Worm (Caenorhabditis elegans) whole organism, midembryonic: Measurements from ENCODE around the gene puf-5.

ENCODE experiments used
- T22C8.4 ChIP-seq: fragments of 200-800 bp; sonication (Bioruptor generic); IDR thresholded peaks from 2 replicates; pipeline ENCODE4 v1.3.6; 2022; ENCODE audit warnings: missing genetic modification characterization, missing compliant biosample characterization
- cog-1 ChIP-seq: sonication (generic microtip); optimal IDR thresholded peaks from 2 replicates; lab custom pipeline; 2016; ENCODE audit warnings: missing genetic modification characterization, missing compliant biosample characterization
- flt-1 ChIP-seq: fragments of 200-800 bp; sonication (Bioruptor generic); IDR thresholded peaks from 2 replicates; pipeline ENCODE4 v1.3.6; 2022; ENCODE audit warnings: missing genetic modification characterization, missing compliant biosample characterization
- klf-2 ChIP-seq: fragments of 200-800 bp; sonication (Bioruptor generic); conservative IDR thresholded peaks from 2 replicates; pipeline ENCODE4 v1.3.6; 2022; ENCODE audit warnings: missing genetic modification reagents, missing genetic modification characterization, missing compliant biosample characterization
- med-1 ChIP-seq: sonication (generic microtip); optimal IDR thresholded peaks from 2 replicates; lab custom pipeline; 2017; ENCODE audit warnings: missing genetic modification characterization, mild to moderate bottlenecking, missing compliant biosample characterization, antibody characterized with exemption, missing genetic modification reagents; ENCODE audit not compliant: insufficient read depth
- ref-1 ChIP-seq: fragments of 200-800 bp; sonication (Bioruptor generic); conservative IDR thresholded peaks from 2 replicates; pipeline ENCODE4 v1.3.6; 2022; ENCODE audit warnings: missing genetic modification reagents, missing genetic modification characterization, missing compliant biosample characterization
- tab-1 ChIP-seq: fragments of 200-800 bp; sonication (Bioruptor generic); IDR thresholded peaks from 2 replicates; pipeline ENCODE4 v1.3.6; 2022; ENCODE audit warnings: missing genetic modification characterization, missing compliant biosample characterization
- ztf-23 ChIP-seq: fragments of 200-800 bp; sonication (Bioruptor generic); IDR thresholded peaks from 2 replicates; pipeline ENCODE4 v1.3.6; 2022; ENCODE audit warnings: missing genetic modification reagents, missing genetic modification characterization, missing compliant biosample characterization
- ztf-29 ChIP-seq: fragments of 200-800 bp; sonication (Bioruptor generic); IDR thresholded peaks from 2 replicates; pipeline ENCODE4 v1.3.6; 2022; ENCODE audit warnings: missing genetic modification reagents, missing genetic modification characterization, missing compliant biosample characterization

Gene puf-5

DNA sequence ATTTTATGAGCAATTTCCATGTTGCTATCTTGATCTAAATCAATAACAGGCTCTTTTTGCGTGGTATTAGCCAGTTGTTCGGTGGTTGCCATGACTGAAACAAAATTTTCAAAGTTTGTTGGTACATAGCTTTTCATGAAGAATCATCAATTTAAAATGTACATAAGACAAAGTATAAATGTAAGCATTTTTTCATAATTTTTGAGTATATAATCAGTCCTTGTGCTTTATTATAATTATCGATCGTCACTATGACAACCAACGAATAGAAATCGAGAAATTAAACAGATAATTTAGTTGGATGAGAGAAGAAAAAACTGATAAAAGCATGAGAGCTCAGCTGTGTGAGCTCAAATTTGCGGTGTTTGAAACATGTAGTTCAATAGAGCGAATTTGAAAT lies 46.5 kb downstream of the puf-5 start, which contains the start of gene T22C8.3:
Gene T22C8.3 (minus strand): TSS at position 101 of the 400 bp plus-strand sequence.
- TF ChIP-seq klf-2 (GFP tag; lab: Robert Waterston, UW), result no peak
- TF ChIP-seq T22C8.4 (GFP tag; lab: Robert Waterston, UW), result no peak

DNA sequence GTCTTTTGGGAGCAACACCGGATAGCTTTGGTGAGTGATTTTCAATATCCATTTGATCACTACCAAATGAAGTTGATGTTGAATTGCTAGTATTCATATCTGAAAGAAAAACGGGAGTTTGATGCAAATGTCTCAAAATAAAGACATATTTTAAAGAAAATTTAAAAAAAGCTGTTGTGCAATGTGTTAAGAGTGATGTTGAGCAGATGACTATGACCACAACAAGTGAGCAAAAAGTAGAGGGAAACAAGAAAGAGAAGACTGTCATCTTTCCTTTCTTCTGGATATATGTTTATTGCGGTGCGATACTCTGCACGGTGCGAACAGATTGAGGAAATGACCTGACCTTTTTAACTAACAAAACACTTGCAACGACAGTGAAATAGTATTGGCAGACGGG lies 48.1 kb downstream of the puf-5 start, which contains the start of gene T22C8.4:
Gene T22C8.4 (minus strand): TSS at position 101 of the 400 bp plus-strand sequence.
- TF ChIP-seq ztf-23 (GFP tag; lab: Robert Waterston, UW), result no peak
- TF ChIP-seq med-1, result no peak
- TF ChIP-seq cog-1, result no peak
- no peak for TF ChIP-seq klf-2 (GFP tag; lab: Robert Waterston, UW)
- TF ChIP-seq tab-1 (GFP tag; lab: Robert Waterston, UW), result no peak
- no peak for TF ChIP-seq flt-1
- no peak for TF ChIP-seq ztf-29
- no peak for TF ChIP-seq T22C8.4 (GFP tag; lab: Robert Waterston, UW)
- no peak for TF ChIP-seq ref-1 (GFP tag; lab: Robert Waterston, UW)

DNA sequence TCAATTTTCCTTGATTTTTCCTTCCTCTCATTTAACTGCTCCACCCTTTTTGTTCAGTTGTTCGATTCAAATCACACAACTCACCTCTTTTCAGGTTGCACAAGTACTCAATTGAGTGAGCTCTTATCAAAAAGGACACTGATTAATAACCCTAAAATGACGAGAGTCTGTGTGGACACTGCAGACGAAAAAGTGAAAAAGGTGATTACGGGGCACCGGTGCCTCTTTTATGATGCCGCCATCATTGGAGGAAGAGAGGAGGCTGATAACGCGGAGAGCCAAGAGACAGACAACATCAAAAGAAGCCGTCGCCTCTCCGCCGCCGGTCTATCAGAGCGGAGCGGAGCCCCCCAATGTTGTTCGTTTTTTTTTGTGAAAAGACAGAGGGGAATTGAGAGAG lies 49.8 kb downstream of the puf-5 start, which contains the start of gene sptf-2:
Gene sptf-2 (plus strand): TSS at position 297 of the 400 bp plus-strand sequence.
- no peak for TF ChIP-seq flt-1
- TF ChIP-seq klf-2 (GFP tag; lab: Robert Waterston, UW), result no peak
- no peak for TF ChIP-seq ztf-23 (GFP tag; lab: Robert Waterston, UW)
- no peak for TF ChIP-seq tab-1 (GFP tag; lab: Robert Waterston, UW)
- TF ChIP-seq med-1, result no peak

DNA sequence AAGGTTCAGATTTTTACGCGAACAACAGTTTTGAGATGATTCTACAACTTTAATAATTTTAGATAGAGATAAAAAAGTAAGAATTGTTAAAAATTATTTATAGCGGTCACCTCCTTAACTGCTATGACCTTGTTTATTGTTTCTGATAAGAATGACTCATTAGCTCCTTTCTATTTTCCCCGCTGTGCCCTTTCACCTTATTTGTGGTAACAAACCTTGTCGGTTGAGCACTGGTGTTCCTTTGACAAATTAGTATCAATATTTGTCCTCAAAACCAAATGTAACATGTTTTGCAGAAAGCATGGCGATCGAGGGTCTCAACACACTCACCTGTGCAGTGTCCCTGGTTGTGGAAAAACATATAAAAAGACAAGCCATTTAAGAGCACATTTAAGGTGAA lies 51.3 kb downstream of the puf-5 start:
- TF ChIP-seq ztf-29 (no peak), ref-1 (GFP tag; lab: Robert Waterston, UW) (no peak), klf-2 (GFP tag; lab: Robert Waterston, UW) (no peak), tab-1 (GFP tag; lab: Robert Waterston, UW) (no peak), med-1 (no peak), cog-1 (no peak)
